Worm (Caenorhabditis elegans): ENCODE measurements around the gene ZK813.3.

ce11 chrX:3403195-3403594, 38.4 kb upstream of the ZK813.3 start, which contains the start of gene vit-5:
- TF ChIP-seq tab-1 (GFP tag; IDR thresholded peaks at IDR 0.05) (no peak), med-1 (GFP tag; optimal IDR thresholded peaks at IDR 0.05; ENCODE audit: insufficient read depth) (no peak), flt-1 (GFP tag; IDR thresholded peaks at IDR 0.05) (no peak), cog-1 (tag; optimal IDR thresholded peaks at IDR 0.05) (no peak), klf-2 (GFP tag; conservative IDR thresholded peaks at IDR 0.05) (no peak), ztf-29 (GFP tag; IDR thresholded peaks at IDR 0.05) (no peak), ztf-23 (GFP tag; IDR thresholded peaks at IDR 0.05) (no peak), T22C8.4 (GFP tag; IDR thresholded peaks at IDR 0.05) (no peak)
